Worm (Caenorhabditis elegans) whole organism, L3 larva: ENCODE data around the gene Y41G9A.6.
A peak's percentile ranks its signal among the peaks of the same experiment; 100 is the strongest.

ENCODE experiments used
- R02D3.7 ChIP-seq: fragments of 150-350 bp; optimal IDR thresholded peaks from 2 replicates; lab custom pipeline; 2014; ENCODE audit warnings: missing biosample characterization, missing genetic modification characterization
- ZK546.5 ChIP-seq: sonication (generic microtip); optimal IDR thresholded peaks from 2 replicates; lab custom pipeline; 2017; ENCODE audit warnings: missing biosample characterization, missing genetic modification characterization
- aly-2 ChIP-seq: fragments of 150-350 bp; optimal IDR thresholded peaks from 2 replicates; lab custom pipeline; 2014; ENCODE audit warnings: missing biosample characterization, missing genetic modification characterization
- ama-1 ChIP-seq: fragments of 150-350 bp; optimal IDR thresholded peaks from 2 replicates; lab custom pipeline; 2018
- ceh-16 ChIP-seq: sonication (generic microtip); optimal IDR thresholded peaks from 2 replicates; lab custom pipeline; 2017; ENCODE audit warnings: missing biosample characterization, missing genetic modification characterization
- ceh-28 ChIP-seq: fragments of 150-350 bp; optimal IDR thresholded peaks from 2 replicates; lab custom pipeline; 2014; ENCODE audit warnings: missing biosample characterization, missing genetic modification reagents, missing genetic modification characterization
- ceh-82 ChIP-seq: fragments of 150-350 bp; optimal IDR thresholded peaks from 2 replicates; lab custom pipeline; 2014; ENCODE audit warnings: missing biosample characterization, missing genetic modification characterization
- ceh-9 ChIP-seq: sonication (generic microtip); optimal IDR thresholded peaks from 2 replicates; lab custom pipeline; 2018; ENCODE audit warnings: missing biosample characterization, missing genetic modification characterization
- daf-12 ChIP-seq: fragments of 150-350 bp; optimal IDR thresholded peaks from 2 replicates; lab custom pipeline; 2014; ENCODE audit warnings: missing biosample characterization, missing genetic modification reagents, missing genetic modification characterization
- egl-27 ChIP-seq: sonication (generic microtip); optimal IDR thresholded peaks from 4 replicates; lab custom pipeline; 2017; ENCODE audit warnings: missing biosample characterization, missing genetic modification reagents, missing genetic modification characterization
- egl-5 ChIP-seq: fragments of 150-350 bp; optimal IDR thresholded peaks from 2 replicates; lab custom pipeline; 2017; ENCODE audit warnings: missing biosample characterization, missing genetic modification reagents, missing genetic modification characterization, inconsistent platforms
- elt-1 ChIP-seq: fragments of 150-350 bp; optimal IDR thresholded peaks from 2 replicates; lab custom pipeline; 2014; ENCODE audit warnings: missing biosample characterization, missing genetic modification characterization
- elt-2 ChIP-seq: sonication (generic microtip); optimal IDR thresholded peaks from 2 replicates; lab custom pipeline; 2016; ENCODE audit warnings: missing genetic modification reagents, mild to moderate bottlenecking, missing genetic modification characterization, missing compliant biosample characterization
- elt-3 ChIP-seq, 3 experiments: fragments of 150-350 bp in 1 of 3; sonication (generic microtip) in 2 of 3; optimal IDR thresholded peaks; 2 replicates in 2 of 3; 4 replicates in 1 of 3; lab custom pipeline; 2014 to 2017; ENCODE audit warnings: missing biosample characterization in 3 of 3, missing genetic modification characterization in 3 of 3
- eor-1 ChIP-seq, 2 experiments: fragments of 150-350 bp; optimal IDR thresholded peaks; 2 replicates each; lab custom pipeline; 2014 to 2018; ENCODE audit warnings: missing biosample characterization in 2 of 2, missing genetic modification characterization in 2 of 2
- fkh-10 ChIP-seq: sonication (generic microtip); optimal IDR thresholded peaks from 2 replicates; lab custom pipeline; 2017; ENCODE audit warnings: missing biosample characterization, missing genetic modification reagents, missing genetic modification characterization
- fkh-2 ChIP-seq: fragments of 150-350 bp; optimal IDR thresholded peaks from 2 replicates; lab custom pipeline; 2014; ENCODE audit warnings: missing biosample characterization, missing genetic modification reagents, missing genetic modification characterization
- fos-1 ChIP-seq: fragments of 150-350 bp; optimal IDR thresholded peaks from 2 replicates; lab custom pipeline; 2014; ENCODE audit warnings: missing biosample characterization, missing genetic modification characterization
- hmg-11 ChIP-seq: sonication (generic microtip); optimal IDR thresholded peaks from 2 replicates; lab custom pipeline; 2016; ENCODE audit warnings: missing genetic modification characterization, missing compliant biosample characterization
- jun-1 ChIP-seq: fragments of 150-350 bp; optimal IDR thresholded peaks from 2 replicates; lab custom pipeline; 2014; ENCODE audit warnings: missing biosample characterization, missing genetic modification reagents, missing genetic modification characterization
- lin-15B ChIP-seq: fragments of 150-350 bp; optimal IDR thresholded peaks from 2 replicates; lab custom pipeline; 2014; ENCODE audit warnings: missing biosample characterization, missing genetic modification characterization
- lin-39 ChIP-seq: fragments of 150-350 bp; optimal IDR thresholded peaks from 2 replicates; lab custom pipeline; 2018; ENCODE audit warnings: missing biosample characterization, missing genetic modification reagents, missing genetic modification characterization
- lsy-12 ChIP-seq: sonication (generic microtip); optimal IDR thresholded peaks from 2 replicates; lab custom pipeline; 2016; ENCODE audit warnings: mild to moderate bottlenecking, missing genetic modification characterization, missing compliant biosample characterization
- mdl-1 ChIP-seq: fragments of 150-350 bp; optimal IDR thresholded peaks from 2 replicates; lab custom pipeline; 2014; ENCODE audit warnings: missing biosample characterization, missing genetic modification characterization
- mml-1 ChIP-seq: fragments of 150-350 bp; sonication (generic microtip); optimal IDR thresholded peaks from 3 replicates; lab custom pipeline; 2014; ENCODE audit warnings: missing biosample characterization, missing genetic modification characterization
- nfya-1 ChIP-seq: sonication (generic microtip); optimal IDR thresholded peaks from 2 replicates; lab custom pipeline; 2017; ENCODE audit warnings: missing genetic modification characterization, mild to moderate bottlenecking, missing compliant biosample characterization, antibody characterized with exemption, moderate library complexity; ENCODE audit not compliant: insufficient read depth
- nhr-11 ChIP-seq: fragments of 150-350 bp; optimal IDR thresholded peaks from 2 replicates; lab custom pipeline; 2014; ENCODE audit warnings: missing biosample characterization, missing genetic modification characterization
- nhr-12 ChIP-seq: fragments of 150-350 bp; optimal IDR thresholded peaks from 2 replicates; lab custom pipeline; 2014; ENCODE audit warnings: missing biosample characterization, missing genetic modification characterization
- nhr-23 ChIP-seq: fragments of 150-350 bp; optimal IDR thresholded peaks from 2 replicates; lab custom pipeline; 2014; ENCODE audit warnings: missing biosample characterization, missing genetic modification reagents, missing genetic modification characterization
- nhr-237 ChIP-seq: fragments of 150-350 bp; optimal IDR thresholded peaks from 2 replicates; lab custom pipeline; 2014; ENCODE audit warnings: missing biosample characterization, missing genetic modification characterization
- nhr-25 ChIP-seq: sonication (generic microtip); optimal IDR thresholded peaks from 2 replicates; lab custom pipeline; 2017; ENCODE audit warnings: missing biosample characterization, missing genetic modification characterization
- nhr-28 ChIP-seq: fragments of 150-350 bp; optimal IDR thresholded peaks from 2 replicates; lab custom pipeline; 2014; ENCODE audit warnings: missing biosample characterization, missing genetic modification characterization
- nhr-43 ChIP-seq: sonication (generic microtip); optimal IDR thresholded peaks from 2 replicates; lab custom pipeline; 2016; ENCODE audit warnings: mild to moderate bottlenecking, missing genetic modification characterization, missing compliant biosample characterization; ENCODE audit not compliant: poor library complexity, severe bottlenecking
- nhr-67 ChIP-seq: fragments of 150-350 bp; optimal IDR thresholded peaks from 2 replicates; lab custom pipeline; 2014; ENCODE audit warnings: missing biosample characterization, missing genetic modification characterization
- nhr-76 ChIP-seq: fragments of 150-350 bp; sonication (generic microtip); optimal IDR thresholded peaks from 5 replicates; lab custom pipeline; 2014; ENCODE audit warnings: missing biosample characterization, missing genetic modification characterization
- nhr-77 ChIP-seq: fragments of 150-350 bp; optimal IDR thresholded peaks from 2 replicates; lab custom pipeline; 2014; ENCODE audit warnings: missing biosample characterization, missing genetic modification characterization
- pha-4 ChIP-seq: fragments of 150-350 bp; optimal IDR thresholded peaks from 2 replicates; lab custom pipeline; 2014; ENCODE audit warnings: missing biosample characterization, missing genetic modification reagents, missing genetic modification characterization
- pqm-1 ChIP-seq: fragments of 150-350 bp; optimal IDR thresholded peaks from 2 replicates; lab custom pipeline; 2017; ENCODE audit warnings: missing biosample characterization, missing genetic modification characterization, inconsistent platforms
- sea-2 ChIP-seq: fragments of 150-350 bp; sonication (generic microtip); optimal IDR thresholded peaks from 4 replicates; lab custom pipeline; 2014; ENCODE audit warnings: missing biosample characterization, missing genetic modification reagents, missing genetic modification characterization
- skn-1 ChIP-seq: fragments of 150-350 bp; optimal IDR thresholded peaks from 2 replicates; lab custom pipeline; 2014; ENCODE audit warnings: missing biosample characterization, missing genetic modification characterization
- snpc-4 ChIP-seq: fragments of 150-350 bp; optimal IDR thresholded peaks from 2 replicates; lab custom pipeline; 2014; ENCODE audit warnings: missing biosample characterization, missing genetic modification characterization
- tbx-2 ChIP-seq: sonication (generic microtip); optimal IDR thresholded peaks from 2 replicates; lab custom pipeline; 2016; ENCODE audit warnings: mild to moderate bottlenecking, missing genetic modification characterization, missing compliant biosample characterization
- unc-39 ChIP-seq: sonication (generic microtip); optimal IDR thresholded peaks from 4 replicates; lab custom pipeline; 2017; ENCODE audit warnings: missing biosample characterization, missing genetic modification characterization
- unc-62 ChIP-seq: fragments of 150-350 bp; sonication (generic microtip); optimal IDR thresholded peaks from 4 replicates; lab custom pipeline; 2014; ENCODE audit warnings: missing biosample characterization, missing genetic modification reagents, missing genetic modification characterization
- zag-1 ChIP-seq: fragments of 150-350 bp; optimal IDR thresholded peaks from 2 replicates; lab custom pipeline; 2014; ENCODE audit warnings: missing biosample characterization, missing genetic modification characterization
- ztf-11 ChIP-seq: fragments of 150-350 bp; optimal IDR thresholded peaks from 2 replicates; lab custom pipeline; 2014; ENCODE audit warnings: missing biosample characterization, missing genetic modification characterization
- ztf-4 ChIP-seq: fragments of 150-350 bp; optimal IDR thresholded peaks from 2 replicates; lab custom pipeline; 2014; ENCODE audit warnings: missing biosample characterization, missing genetic modification characterization

The Y41G9A.6 gene

DNA sequence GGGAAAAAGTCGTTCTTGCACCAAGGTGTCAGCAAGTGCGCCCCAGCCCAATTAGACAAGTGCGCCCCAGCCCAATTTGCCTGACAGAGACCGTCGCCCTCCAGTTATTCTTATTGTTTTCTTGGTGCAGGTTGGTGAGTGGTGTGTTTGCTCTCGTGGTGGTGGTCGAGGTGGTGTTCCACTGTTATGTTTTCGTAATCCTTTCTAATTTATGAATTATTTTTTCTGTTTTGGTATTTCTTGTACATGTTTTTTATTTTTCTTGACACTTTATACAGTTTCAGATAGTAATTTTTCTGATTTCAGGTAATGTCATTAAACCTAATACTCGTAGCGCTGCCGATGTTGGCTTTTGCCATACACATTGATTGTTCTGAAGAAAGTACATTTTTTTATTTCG, 5.6 kb upstream of the Y41G9A.6 start, which contains the start of gene Y48D7A.1:
Gene Y48D7A.1 (plus strand): TSS at position 301 of the 400 bp plus-strand sequence.
- TF ChIP-seq mdl-1 (no peak), snpc-4 (tag; lab: Kevin White, UChicago) (no peak), ama-1 (lab: Kevin White, UChicago) (no peak), nhr-77 (tag; lab: Kevin White, UChicago) (no peak), hmg-11 (tag; lab: Kevin White, UChicago) (no peak)

DNA sequence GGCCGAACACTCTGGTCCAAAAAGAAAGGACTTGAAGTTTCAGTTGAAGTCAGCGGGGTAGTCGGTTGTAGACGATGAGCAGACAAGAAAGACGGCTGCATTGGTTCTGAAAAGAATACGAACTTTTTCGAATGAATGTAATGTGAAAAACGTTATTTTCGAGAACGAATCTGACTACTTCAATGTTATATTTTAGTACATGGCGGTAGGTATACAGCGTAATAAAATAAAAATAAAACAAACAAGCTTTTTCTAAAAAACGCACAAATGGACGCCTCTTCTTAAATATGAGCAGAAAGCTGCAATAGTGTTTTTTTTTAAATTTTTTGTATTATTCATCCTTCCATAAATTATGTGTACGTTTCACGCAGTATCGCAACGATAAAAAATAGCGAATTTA, 4.0 kb downstream of the Y41G9A.6 start, which contains the start of gene Y41G9A.17:
Gene Y41G9A.17 (minus strand): TSS at position 101 of the 400 bp plus-strand sequence.
- no peak for TF ChIP-seq hmg-11 (tag; lab: Kevin White, UChicago)
- TF ChIP-seq lin-15B (tag; lab: Kevin White, UChicago): no peak
- TF ChIP-seq nhr-25: no peak
- no peak for TF ChIP-seq nfya-1 (tag; lab: Kevin White, UChicago)
- no peak for TF ChIP-seq nhr-23 (tag; lab: Kevin White, UChicago)
- no peak for TF ChIP-seq jun-1 (tag; lab: Kevin White, UChicago)
- no peak for TF ChIP-seq ceh-16
- TF ChIP-seq nhr-12 (tag; lab: Kevin White, UChicago): no peak
- no peak for TF ChIP-seq fkh-10 (GFP tag; lab: Kevin White, UChicago)

DNA sequence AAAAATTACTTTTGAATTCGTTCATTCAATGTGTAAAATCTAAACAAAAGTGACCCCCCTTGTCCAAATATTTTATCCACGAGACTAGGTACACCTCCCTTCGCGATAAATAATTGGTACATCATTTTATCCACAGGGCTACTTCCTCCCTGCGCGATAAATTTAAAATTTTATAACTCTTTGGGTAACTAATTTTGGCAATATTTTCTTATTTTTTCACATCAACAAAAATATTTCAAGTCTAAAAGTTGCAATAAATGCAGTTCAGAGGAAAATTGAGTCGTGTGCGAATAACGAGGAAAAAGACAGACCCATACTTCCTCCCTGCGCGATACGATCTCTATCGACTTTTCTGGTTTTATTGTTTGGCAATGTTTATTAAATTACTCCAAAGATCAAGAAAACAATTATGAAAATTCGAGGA, 6.6 kb downstream of the Y41G9A.6 start:
- TF ChIP-seq ztf-11 (peak; percentile 67), nhr-67 (peak; percentile 75), nfya-1 (tag; lab: Kevin White, UChicago) (peak; percentile 97), mml-1 (tag; lab: Kevin White, UChicago) (no peak), daf-12 (tag; lab: Kevin White, UChicago) (peak; percentile 89), fos-1 (peak; percentile 95), zag-1 (tag; lab: Kevin White, UChicago) (peak; percentile 95), tbx-2 (peak; percentile 99), jun-1 (tag; lab: Kevin White, UChicago) (peak; percentile 100), lsy-12 (peak; percentile 97), sea-2 (no peak), elt-2 (tag; lab: Kevin White, UChicago) (peak; percentile 83), mdl-1 (peak; percentile 88), ceh-28 (tag; lab: Kevin White, UChicago) (peak; percentile 99), nhr-25 (peak; percentile 94), egl-27 (tag; lab: Kevin White, UChicago) (peak; percentile 93), skn-1 (peak; percentile 99), pqm-1 (peak; percentile 94), lin-15B (tag; lab: Kevin White, UChicago) (peak; percentile 51), nhr-76 (tag; lab: Kevin White, UChicago) (peak; percentile 72), ztf-4 (tag; lab: Kevin White, UChicago) (peak; percentile 90), aly-2 (tag; lab: Kevin White, UChicago) (peak; percentile 100), ceh-9 (no peak), elt-1 (peak; percentile 86), nhr-77 (tag; lab: Kevin White, UChicago) (peak; percentile 99), nhr-11 (tag; lab: Kevin White, UChicago) (peak; percentile 97), eor-1 (tag; optimal IDR thresholded peaks at IDR 0.05; lab: Kevin White, UChicago) (peak in 1 of 2 experiments; percentile 88), ama-1 (lab: Kevin White, UChicago) (no peak), unc-62 (GFP tag; lab: Kevin White, UChicago) (peak; percentile 97), snpc-4 (tag; lab: Kevin White, UChicago) (peak; percentile 95), nhr-28 (tag; lab: Kevin White, UChicago) (peak; percentile 97), fkh-2 (peak; percentile 94), unc-39 (tag; lab: Kevin White, UChicago) (no peak), ceh-16 (peak; percentile 78), nhr-237 (peak; percentile 80), nhr-12 (tag; lab: Kevin White, UChicago) (peak; percentile 51), ZK546.5 (tag; lab: Kevin White, UChicago) (peak; percentile 76), hmg-11 (tag; lab: Kevin White, UChicago) (peak; percentile 93), ceh-82 (peak; percentile 100), nhr-23 (tag; lab: Kevin White, UChicago) (peak; percentile 100), pha-4 (tag; lab: Kevin White, UChicago) (peak; percentile 99), lin-39 (tag; lab: Kevin White, UChicago) (peak; percentile 91), fkh-10 (GFP tag; lab: Kevin White, UChicago) (peak; percentile 100), R02D3.7 (tag; lab: Kevin White, UChicago) (peak; percentile 94), egl-5 (tag; lab: Kevin White, UChicago) (peak; percentile 99), nhr-43 (tag; lab: Kevin White, UChicago) (peak; percentile 99), elt-3 (tag; optimal IDR thresholded peaks at IDR 0.05; lab: Kevin White, UChicago) (peak; percentile 86 to 98 (median 93))
